In the genomic region with DNA sequence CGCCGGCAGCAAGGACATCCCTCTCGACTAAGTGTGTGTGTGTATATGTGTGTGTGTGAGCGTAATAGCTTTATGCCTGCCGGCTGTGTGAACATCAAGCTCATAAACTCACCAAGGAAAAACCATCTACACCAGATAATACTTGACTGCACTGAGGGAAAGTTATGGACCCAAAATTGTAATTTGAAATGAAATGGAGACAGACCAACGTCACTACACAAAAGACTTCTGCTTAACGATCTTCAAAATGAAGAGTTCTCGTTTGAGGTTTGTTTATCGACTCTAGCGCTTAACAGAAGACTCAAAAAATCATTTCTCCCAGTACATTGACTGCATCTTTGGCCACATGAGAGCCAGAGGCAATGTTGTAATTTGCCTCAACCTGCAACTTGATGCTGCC, we compare ENCODE assay signal across 4 fruit fly cellular contexts.
TF ChIP-seq lines count a peak whose summit lies in the region.

No protein-coding gene starts in this region.

- no peak for TF ChIP-seq CTCF in whole organism, embryonic (GFP tag; optimal IDR thresholded peaks at IDR 0.05; lab: Kevin White, UChicago)

TF ChIP-seq in whole organism, embryonic, 481 proteins besides CTCF, POLR2A, EP300 and RAD21:
- TF ChIP-seq pho (GFP tag; optimal IDR thresholded peaks at IDR 0.05; lab: Kevin White, UChicago) (no peak), CG10543 (GFP tag; optimal IDR thresholded peaks at IDR 0.05; lab: Kevin White, UChicago) (no peak), CG11723 (GFP tag; optimal IDR thresholded peaks at IDR 0.05; lab: Kevin White, UChicago) (no peak), CG12071 (GFP tag; optimal IDR thresholded peaks at IDR 0.05; lab: Kevin White, UChicago) (no peak), Ets65A (GFP tag; lab: Kevin White, UChicago) (peak; percentile 75), bsh (GFP tag; optimal IDR thresholded peaks at IDR 0.05; lab: Kevin White, UChicago) (peak in 1 of 2 experiments; percentile 1), HmgZ (tag; optimal IDR thresholded peaks at IDR 0.05; lab: Kevin White, UChicago) (no peak)

TF ChIP-seq in whole organism, prepupa, 60 proteins besides CTCF, POLR2A, EP300 and RAD21 (continues in another document):
- peak; percentile 45 for TF ChIP-seq CG10669 (GFP tag; optimal IDR thresholded peaks at IDR 0.05; lab: Kevin White, UChicago)
- TF ChIP-seq fd85E (GFP tag; optimal IDR thresholded peaks at IDR 0.05; lab: Kevin White, UChicago): peak; percentile 1
- TF ChIP-seq vri (GFP tag; optimal IDR thresholded peaks at IDR 0.05; lab: Kevin White, UChicago): peak; percentile 51
- TF ChIP-seq lz (GFP tag; optimal IDR thresholded peaks at IDR 0.05; lab: Kevin White, UChicago): peak; percentile 66
- peak; percentile 73 for TF ChIP-seq Hr39 (GFP tag; optimal IDR thresholded peaks at IDR 0.05; lab: Kevin White, UChicago)
- TF ChIP-seq Ets96B (tag; optimal IDR thresholded peaks at IDR 0.05; lab: Kevin White, UChicago): peak; percentile 57
- TF ChIP-seq CG6854 (GFP tag; optimal IDR thresholded peaks at IDR 0.05; lab: Kevin White, UChicago): no peak
- no peak for TF ChIP-seq Blimp-1 (GFP tag; optimal IDR thresholded peaks at IDR 0.05; lab: Kevin White, UChicago)
- TF ChIP-seq Sox14 (GFP tag; optimal IDR thresholded peaks at IDR 0.05; lab: Kevin White, UChicago): peak; percentile 59
- peak; percentile 36 for TF ChIP-seq CG15336 (GFP tag; IDR thresholded peaks at IDR 0.05; lab: Robert Waterston, UW)
- peak; percentile 13 for TF ChIP-seq fd59A (GFP tag; optimal IDR thresholded peaks at IDR 0.05; lab: Kevin White, UChicago)
- peak; percentile 40 for TF ChIP-seq net (GFP tag; optimal IDR thresholded peaks at IDR 0.05; lab: Kevin White, UChicago)
- TF ChIP-seq dac (GFP tag; optimal IDR thresholded peaks at IDR 0.05; lab: Kevin White, UChicago): no peak
- peak; percentile 84 for TF ChIP-seq svp (GFP tag; lab: Kevin White, UChicago)
- TF ChIP-seq Eip75B (GFP tag; optimal IDR thresholded peaks at IDR 0.05; lab: Kevin White, UChicago): peak; percentile 54
- no peak for TF ChIP-seq CG9139 (GFP tag; optimal IDR thresholded peaks at IDR 0.05; lab: Kevin White, UChicago)
- no peak for TF ChIP-seq CG6276 (GFP tag; optimal IDR thresholded peaks at IDR 0.05; lab: Kevin White, UChicago)
- TF ChIP-seq salr (GFP tag; optimal IDR thresholded peaks at IDR 0.05; lab: Kevin White, UChicago): peak; percentile 24 to 48
- TF ChIP-seq pdm3 (GFP tag; optimal IDR thresholded peaks at IDR 0.05; lab: Kevin White, UChicago): peak; percentile 55
- peak; percentile 47 for TF ChIP-seq CG7368 (GFP tag; optimal IDR thresholded peaks at IDR 0.05; lab: Kevin White, UChicago)
- TF ChIP-seq Met (GFP tag; optimal IDR thresholded peaks at IDR 0.05; lab: Kevin White, UChicago): peak; percentile 65
- peak; percentile 90 for TF ChIP-seq Eip78C (GFP tag; lab: Kevin White, UChicago)
- TF ChIP-seq Eip93F (GFP tag; optimal IDR thresholded peaks at IDR 0.05; lab: Kevin White, UChicago): peak; percentile 1
- TF ChIP-seq CG11294 (GFP tag; IDR thresholded peaks at IDR 0.05; lab: Robert Waterston, UW): no peak
- peak; percentile 51 for TF ChIP-seq CG10631 (GFP tag; optimal IDR thresholded peaks at IDR 0.05; lab: Kevin White, UChicago)
- TF ChIP-seq spab (GFP tag; optimal IDR thresholded peaks at IDR 0.05; lab: Kevin White, UChicago): peak; percentile 51
- peak; percentile 40 for TF ChIP-seq Ets21C (GFP tag; optimal IDR thresholded peaks at IDR 0.05; lab: Kevin White, UChicago)

TF ChIP-seq in whole organism, pupa, 21 proteins besides CTCF, POLR2A, EP300 and RAD21:
- peak; percentile 52 for TF ChIP-seq CG8159 (tag; optimal IDR thresholded peaks at IDR 0.05; lab: Kevin White, UChicago)
- TF ChIP-seq EcR (GFP tag; optimal IDR thresholded peaks at IDR 0.05; lab: Kevin White, UChicago): no peak
- peak; percentile 32; the same call in 1 of the 3 replicates for TF ChIP-seq fd96Ca (GFP tag; IDR thresholded peaks at IDR 0.05; lab: Robert Waterston, UW)
- peak; percentile 49 for TF ChIP-seq Pif1A (GFP tag; optimal IDR thresholded peaks at IDR 0.05; lab: Kevin White, UChicago)
- TF ChIP-seq D1 (tag; optimal IDR thresholded peaks at IDR 0.05; lab: Kevin White, UChicago): no peak
- no peak for TF ChIP-seq CG12605 (GFP tag; IDR thresholded peaks at IDR 0.05; lab: Robert Waterston, UW)
- peak; percentile 60 for TF ChIP-seq CG14655 (GFP tag; optimal IDR thresholded peaks at IDR 0.05; lab: Kevin White, UChicago)
- peak; percentile 40 for TF ChIP-seq CG15710 (tag; optimal IDR thresholded peaks at IDR 0.05; lab: Kevin White, UChicago)
- TF ChIP-seq CG32121 (GFP tag; IDR thresholded peaks at IDR 0.05; lab: Robert Waterston, UW): no peak
- TF ChIP-seq CG34367 (tag; optimal IDR thresholded peaks at IDR 0.05; lab: Kevin White, UChicago): peak; percentile 48
- TF ChIP-seq CG10348 (GFP tag; IDR thresholded peaks at IDR 0.05; lab: Robert Waterston, UW): no peak
- TF ChIP-seq CG4496 (GFP tag; IDR thresholded peaks at IDR 0.05; lab: Robert Waterston, UW): no peak; the same call in 2 of the 3 replicates
- TF ChIP-seq CG13204 (GFP tag; optimal IDR thresholded peaks at IDR 0.05; lab: Kevin White, UChicago): no peak
- TF ChIP-seq rn (GFP tag; IDR thresholded peaks at IDR 0.05; lab: Robert Waterston, UW): no peak
- TF ChIP-seq Ets98B (GFP tag; IDR thresholded peaks at IDR 0.05; lab: Robert Waterston, UW): no peak
- peak; percentile 31 for TF ChIP-seq Pif1B (GFP tag; optimal IDR thresholded peaks at IDR 0.05; lab: Kevin White, UChicago)
- TF ChIP-seq gl (tag; optimal IDR thresholded peaks at IDR 0.05; lab: Kevin White, UChicago): no peak
- TF ChIP-seq CG9948 (tag; optimal IDR thresholded peaks at IDR 0.05; lab: Kevin White, UChicago): peak; percentile 52
- peak; percentile 39 for TF ChIP-seq CG8301 (tag; optimal IDR thresholded peaks at IDR 0.05; lab: Kevin White, UChicago)
- TF ChIP-seq Snoo (tag; optimal IDR thresholded peaks at IDR 0.05; lab: Kevin White, UChicago): peak; percentile 2
- TF ChIP-seq CG17806 (tag; optimal IDR thresholded peaks at IDR 0.05; lab: Kevin White, UChicago): peak; percentile 56

TF ChIP-seq in whole organism, wandering third instar larva, 38 proteins besides CTCF, POLR2A, EP300 and RAD21:
- TF ChIP-seq br (GFP tag; optimal IDR thresholded peaks at IDR 0.05; lab: Kevin White, UChicago) (peak; percentile 59), Rel (GFP tag; optimal IDR thresholded peaks at IDR 0.05; lab: Kevin White, UChicago) (no peak), Rel (tag; optimal IDR thresholded peaks at IDR 0.05; lab: Kevin White, UChicago) (no peak), Mio (GFP tag; optimal IDR thresholded peaks at IDR 0.05; lab: Kevin White, UChicago) (no peak), rgr (GFP tag; optimal IDR thresholded peaks at IDR 0.05; lab: Kevin White, UChicago) (peak; percentile 52), lola (GFP tag; optimal IDR thresholded peaks at IDR 0.05; lab: Kevin White, UChicago) (no peak), foxo (GFP tag; optimal IDR thresholded peaks at IDR 0.05; lab: Kevin White, UChicago) (peak in 1 of 2 experiments; percentile 60), Myc (optimal IDR thresholded peaks at IDR 0.05; lab: Kevin White, UChicago) (no peak), woc (GFP tag; optimal IDR thresholded peaks at IDR 0.05; lab: Kevin White, UChicago) (peak; percentile 50), CG9705 (GFP tag; optimal IDR thresholded peaks at IDR 0.05; lab: Kevin White, UChicago) (no peak), psq (GFP tag; optimal IDR thresholded peaks at IDR 0.05; lab: Kevin White, UChicago) (peak; percentile 43), OdsH (GFP tag; optimal IDR thresholded peaks at IDR 0.05; lab: Kevin White, UChicago) (peak; percentile 46), Sp1 (GFP tag; optimal IDR thresholded peaks at IDR 0.05; lab: Kevin White, UChicago) (peak; percentile 39), dmrt93B (GFP tag; optimal IDR thresholded peaks at IDR 0.05; lab: Kevin White, UChicago) (peak; percentile 20), Hnf4 (GFP tag; optimal IDR thresholded peaks at IDR 0.05; lab: Kevin White, UChicago) (peak; percentile 23), Hr78 (GFP tag; optimal IDR thresholded peaks at IDR 0.05; lab: Kevin White, UChicago) (no peak), Hr83 (GFP tag; optimal IDR thresholded peaks at IDR 0.05; lab: Kevin White, UChicago; ENCODE audit: poor library complexity, severe bottlenecking) (no peak), fru (GFP tag; optimal IDR thresholded peaks at IDR 0.05; lab: Kevin White, UChicago) (peak; percentile 71), HLH106 (tag; optimal IDR thresholded peaks at IDR 0.05; lab: Kevin White, UChicago) (peak; percentile 43), ey (GFP tag; optimal IDR thresholded peaks at IDR 0.05; lab: Kevin White, UChicago) (peak; percentile 59), jim (GFP tag; optimal IDR thresholded peaks at IDR 0.05; lab: Kevin White, UChicago) (no peak), usp (GFP tag; optimal IDR thresholded peaks at IDR 0.05; lab: Kevin White, UChicago) (no peak), h (GFP tag; optimal IDR thresholded peaks at IDR 0.05; lab: Kevin White, UChicago) (peak; percentile 52)
